Worm (Caenorhabditis elegans): ENCODE results near the gene F14H3.12.

DNA sequence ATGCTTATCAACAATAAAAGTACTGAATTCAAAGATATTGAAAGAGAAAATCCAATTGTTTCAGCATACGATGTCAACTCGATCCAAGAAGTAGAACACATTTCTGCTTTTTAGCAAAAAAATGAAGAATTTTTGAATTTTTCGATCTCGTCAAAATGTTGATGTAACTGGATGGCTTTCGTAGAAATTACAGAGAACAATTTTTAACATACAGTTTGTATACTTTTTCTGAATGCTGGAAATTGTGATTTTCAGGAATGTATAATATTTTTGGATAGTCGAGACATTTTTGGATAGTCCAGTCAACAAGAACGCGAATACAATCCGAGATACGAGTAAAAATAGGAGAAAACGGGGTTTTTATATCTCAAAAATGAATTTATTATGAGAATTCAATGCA lies 43.5 kb upstream of the F14H3.12 start, which contains the start of gene str-103:
- TF ChIP-seq ama-1 (optimal IDR thresholded peaks at IDR 0.05): no peak
- TF ChIP-seq F13C5.2 (tag; optimal IDR thresholded peaks at IDR 0.05): no peak
- no peak for TF ChIP-seq tbx-11 (GFP tag; IDR thresholded peaks at IDR 0.05)
- TF ChIP-seq ceh-36 (tag; optimal IDR thresholded peaks at IDR 0.05): no peak
- TF ChIP-seq sea-1 (GFP tag; conservative IDR thresholded peaks at IDR 0.05): no peak
